Fruit fly (Drosophila melanogaster): Measurements from ENCODE around the gene SNF4Agamma.

DNA sequence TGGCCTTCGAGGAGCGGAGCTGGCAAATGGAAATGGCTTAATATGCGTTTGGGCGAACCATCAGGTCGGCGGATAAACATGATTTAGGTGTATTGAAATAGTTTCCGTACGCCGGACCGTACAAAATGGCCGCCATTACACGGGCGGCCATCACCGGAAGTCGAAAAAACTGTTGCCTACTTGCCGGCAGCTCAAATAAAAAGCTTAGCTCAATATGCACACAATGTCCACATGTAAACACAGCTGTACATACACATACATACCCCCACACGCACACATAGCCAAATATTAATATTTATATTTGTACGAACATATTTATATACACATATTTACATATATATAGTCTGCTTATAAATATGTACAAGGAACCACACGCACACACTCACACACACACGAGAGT lies 122.6 kb downstream of the SNF4Agamma start:
- TF ChIP-seq psq (optimal IDR thresholded peaks at IDR 0.05) (no peak), EcR (GFP tag; optimal IDR thresholded peaks at IDR 0.05) (no peak), pan (optimal IDR thresholded peaks at IDR 0.05) (no peak), Dll (optimal IDR thresholded peaks at IDR 0.05) (no peak), CG8478 (optimal IDR thresholded peaks at IDR 0.05) (no peak)

Measured in whole organism.